Fruit fly (Drosophila melanogaster) Kc167 (cell line): ENCODE results near the gene put.

Experiments
- Sin3A ChIP-seq: fragments of >200 bp; optimal IDR thresholded peaks from 2 replicates; lab custom pipeline; 2018; ENCODE audit warnings: missing external identifiers
- insv ChIP-seq: fragments of >200 bp; optimal IDR thresholded peaks from 3 replicates; lab custom pipeline; 2018; ENCODE audit warnings: missing external identifiers
- psq ChIP-seq: fragments of >200 bp; optimal IDR thresholded peaks from 2 replicates; lab custom pipeline; 2017; ENCODE audit warnings: missing external identifiers

DNA sequence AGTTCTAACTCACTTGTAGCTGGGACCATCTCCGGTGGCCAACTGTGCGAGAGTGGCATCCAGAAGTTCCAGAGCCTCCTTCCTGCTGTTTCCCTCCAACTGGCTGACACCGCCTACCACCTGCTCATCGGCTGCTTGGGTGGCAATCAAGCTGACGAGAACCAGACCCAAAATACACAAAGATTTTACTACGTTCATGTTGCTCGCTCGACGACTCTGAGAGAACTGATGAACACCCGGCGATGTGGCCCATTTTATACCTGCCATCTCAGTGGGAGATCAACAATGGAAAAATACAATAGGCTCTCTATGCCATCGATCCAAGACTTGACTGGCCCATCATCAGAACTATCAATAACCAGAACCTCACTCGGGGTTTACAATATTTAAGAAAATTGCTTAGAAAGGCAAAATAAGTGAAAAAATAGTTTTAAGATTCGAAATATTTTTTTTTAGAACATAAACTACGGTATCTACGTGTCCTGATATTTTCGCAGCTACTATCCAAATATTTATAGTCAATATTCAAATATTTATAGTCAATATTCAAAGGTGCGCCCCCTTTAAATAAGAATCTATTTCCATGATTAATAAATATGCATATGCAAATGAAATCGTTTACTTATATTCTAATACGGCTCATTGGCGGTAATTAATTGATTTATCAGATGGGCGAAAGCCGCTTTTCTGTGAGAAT, 55.9 kb downstream of the put start, which contains the start of gene Cys:
- TF ChIP-seq psq (no peak), insv (lab: Kevin White, UChicago) (no peak), Sin3A (lab: Kevin White, UChicago) (no peak)
